Worm (Caenorhabditis elegans): Measurements from ENCODE around the gene F22B8.7.

- no peak for TF ChIP-seq W03F9.2 (tag; optimal IDR thresholded peaks at IDR 0.05)
- no peak for TF ChIP-seq dao-5 (tag; optimal IDR thresholded peaks at IDR 0.05)
Measured at ce11 chrV:16094284-16094683, at the start of gene F22B8.7.
